Fruit fly (Drosophila melanogaster) whole organism, pupa: ENCODE results near the gene Sfp84E.

Source experiments
- CG10348 ChIP-seq: fragments of 200-800 bp; sonication (Bioruptor generic); IDR thresholded peaks from 2 replicates; pipeline ENCODE4 v1.3.6; 2022; ENCODE audit warnings: missing biosample characterization, missing genetic modification characterization
- CG12605 ChIP-seq: fragments of 200-800 bp; sonication (Bioruptor generic); IDR thresholded peaks from 2 replicates; pipeline ENCODE4 v1.3.6; 2022; ENCODE audit warnings: missing biosample characterization, missing genetic modification characterization
- CG13204 ChIP-seq: fragments of 200-800 bp; sonication (Bioruptor generic); optimal IDR thresholded peaks from 2 replicates; lab custom pipeline; 2018; ENCODE audit warnings: missing biosample characterization, mild to moderate bottlenecking, missing genetic modification characterization, moderate library complexity
- CG14655 ChIP-seq: fragments of 200-800 bp; sonication (Bioruptor generic); optimal IDR thresholded peaks from 3 replicates; lab custom pipeline; 2017; ENCODE audit warnings: mild to moderate bottlenecking, missing biosample characterization, missing genetic modification reagents, missing genetic modification characterization
- CG15710 ChIP-seq: fragments of 200-800 bp; sonication (Bioruptor generic); optimal IDR thresholded peaks from 2 replicates; lab custom pipeline; 2018; ENCODE audit warnings: missing biosample characterization, mild to moderate bottlenecking, missing genetic modification characterization, moderate library complexity
- CG17806 ChIP-seq: fragments of 200-800 bp; sonication (Bioruptor generic); optimal IDR thresholded peaks from 2 replicates; lab custom pipeline; 2018; ENCODE audit warnings: missing biosample characterization, mild to moderate bottlenecking, missing genetic modification characterization, moderate library complexity
- CG32121 ChIP-seq: fragments of 200-800 bp; sonication (Bioruptor generic); IDR thresholded peaks from 2 replicates; pipeline ENCODE4 v1.3.6; 2022; ENCODE audit warnings: missing biosample characterization, missing genetic modification characterization
- CG34367 ChIP-seq: fragments of 200-800 bp; sonication (Bioruptor generic); optimal IDR thresholded peaks from 2 replicates; lab custom pipeline; 2018; ENCODE audit warnings: missing biosample characterization, mild to moderate bottlenecking, missing genetic modification characterization
- CG4496 ChIP-seq: fragments of 200-800 bp; sonication (Bioruptor generic); IDR thresholded peaks from 3 replicates; pipeline ENCODE4 v1.3.6; 2022; ENCODE audit warnings: missing biosample characterization, missing genetic modification characterization
- CG8159 ChIP-seq: fragments of 200-800 bp; sonication (Bioruptor generic); optimal IDR thresholded peaks from 3 replicates; lab custom pipeline; 2018; ENCODE audit warnings: missing biosample characterization, mild to moderate bottlenecking, missing genetic modification characterization, moderate library complexity
- CG8301 ChIP-seq: fragments of 200-800 bp; sonication (Bioruptor generic); optimal IDR thresholded peaks from 2 replicates; lab custom pipeline; 2018; ENCODE audit warnings: missing biosample characterization, mild to moderate bottlenecking, missing genetic modification characterization
- CG9948 ChIP-seq: fragments of 200-800 bp; sonication (Bioruptor generic); optimal IDR thresholded peaks from 2 replicates; lab custom pipeline; 2018; ENCODE audit warnings: missing biosample characterization, mild to moderate bottlenecking, missing genetic modification characterization, moderate library complexity
- D1 ChIP-seq: fragments of 200-800 bp; sonication (Bioruptor generic); optimal IDR thresholded peaks from 2 replicates; lab custom pipeline; 2018; ENCODE audit warnings: missing biosample characterization, mild to moderate bottlenecking, missing genetic modification characterization, moderate library complexity
- EcR ChIP-seq: fragments of 200-800 bp; sonication (Bioruptor generic); optimal IDR thresholded peaks from 3 replicates; lab custom pipeline; 2019; ENCODE audit warnings: missing biosample characterization, missing genetic modification characterization, mild to moderate bottlenecking, moderate library complexity, missing genetic modification reagents
- Ets98B ChIP-seq: fragments of 200-800 bp; sonication (Bioruptor generic); IDR thresholded peaks from 2 replicates; pipeline ENCODE4 v1.3.6; 2022; ENCODE audit warnings: missing biosample characterization, missing genetic modification characterization
- Pif1A ChIP-seq: fragments of 200-800 bp; sonication (Bioruptor generic); optimal IDR thresholded peaks from 3 replicates; lab custom pipeline; 2016; ENCODE audit warnings: missing biosample characterization, missing genetic modification characterization
- Pif1B ChIP-seq: fragments of 200-800 bp; sonication (Bioruptor generic); optimal IDR thresholded peaks from 3 replicates; lab custom pipeline; 2016; ENCODE audit warnings: missing biosample characterization, missing genetic modification characterization
- Snoo ChIP-seq: fragments of 200-800 bp; sonication (Bioruptor generic); optimal IDR thresholded peaks from 3 replicates; lab custom pipeline; 2017; ENCODE audit warnings: missing biosample characterization, mild to moderate bottlenecking, missing genetic modification characterization, inconsistent platforms
- fd96Ca ChIP-seq: fragments of 200-800 bp; sonication (Bioruptor generic); IDR thresholded peaks from 3 replicates; pipeline ENCODE4 v1.3.6; 2022; ENCODE audit warnings: missing biosample characterization, missing genetic modification characterization
- gl ChIP-seq: fragments of 200-800 bp; sonication (Bioruptor generic); optimal IDR thresholded peaks from 2 replicates; lab custom pipeline; 2018; ENCODE audit warnings: missing biosample characterization, mild to moderate bottlenecking, missing genetic modification characterization
- rn ChIP-seq: fragments of 200-800 bp; sonication (Bioruptor generic); IDR thresholded peaks from 2 replicates; pipeline ENCODE4 v1.3.6; 2022; ENCODE audit warnings: missing biosample characterization, missing genetic modification characterization

The Sfp84E gene

DNA sequence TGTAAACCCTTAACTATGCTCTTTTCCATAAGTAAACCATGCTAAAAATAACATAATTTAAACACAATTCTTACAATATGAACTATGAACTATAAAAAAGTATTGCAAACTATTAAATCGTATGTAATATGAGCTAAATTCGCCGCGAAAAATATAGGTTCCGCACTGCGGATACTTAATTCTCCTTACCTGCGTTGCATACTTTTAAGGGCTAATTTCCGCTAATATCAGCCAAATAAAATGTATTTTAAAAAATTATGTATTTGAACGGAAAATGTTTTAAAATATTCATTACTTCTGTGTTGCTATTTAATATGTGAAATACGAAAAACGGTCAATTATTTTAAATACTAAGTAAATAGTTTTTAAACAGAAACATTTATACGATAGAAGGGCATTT lies 12.8 kb downstream of the Sfp84E start, which contains the start of gene dsx:
Gene dsx (minus strand): TSS at position 62 of the 400 bp plus-strand sequence.
- TF ChIP-seq CG8159 (tag; lab: Kevin White, UChicago), result peak; percentile 37
- TF ChIP-seq CG14655 (GFP tag; lab: Kevin White, UChicago), result peak; percentile 59
- peak; percentile 26 for TF ChIP-seq CG15710 (tag; lab: Kevin White, UChicago)
- no peak for TF ChIP-seq CG9948 (tag; lab: Kevin White, UChicago)

DNA sequence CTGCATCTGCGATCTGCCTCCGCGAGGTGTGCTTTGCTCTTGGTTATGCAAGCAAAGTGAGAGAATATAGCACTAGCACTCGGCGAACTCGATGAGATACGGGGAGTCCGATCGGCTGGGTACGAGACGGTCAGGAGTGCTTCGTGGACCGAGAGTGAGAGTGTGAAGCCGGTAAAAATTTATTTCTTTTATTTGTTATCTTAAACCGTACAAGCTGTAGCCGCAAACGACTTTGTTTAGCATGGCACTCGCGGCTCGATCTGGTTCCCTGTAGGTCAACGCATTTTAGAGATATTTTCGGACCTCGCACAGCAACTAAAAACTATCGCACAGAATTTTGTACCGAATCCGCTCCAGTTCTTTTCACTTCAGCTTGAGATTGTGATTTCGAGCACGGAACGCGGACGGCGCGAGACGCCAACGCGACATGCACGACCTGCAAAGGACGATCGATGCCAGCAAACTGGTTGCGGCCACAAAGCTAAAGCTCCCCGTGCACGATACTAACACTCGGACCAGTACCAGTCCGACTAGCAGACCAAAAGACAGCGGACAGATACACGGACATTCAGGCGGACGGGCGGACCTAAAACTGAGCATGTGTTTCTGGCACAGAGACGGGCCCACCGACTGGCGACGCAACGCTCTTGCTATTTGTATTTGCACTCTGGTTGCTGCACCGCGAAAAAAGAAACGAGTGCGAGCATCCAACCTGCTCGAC lies 13.4 kb downstream of the Sfp84E start:
- peak; percentile 30; the same call in 1 of the 2 replicates for TF ChIP-seq Ets98B (GFP tag; lab: Robert Waterston, UW)
- no peak for TF ChIP-seq D1 (tag; lab: Kevin White, UChicago)
- TF ChIP-seq CG32121 (GFP tag; lab: Robert Waterston, UW), result peak; percentile 12; the same call in 1 of the 2 replicates
- peak; percentile 16 for TF ChIP-seq gl (tag; lab: Kevin White, UChicago)
- TF ChIP-seq CG13204 (GFP tag; lab: Kevin White, UChicago), result peak; percentile 74
- no peak for TF ChIP-seq Pif1B (GFP tag; lab: Kevin White, UChicago)
- TF ChIP-seq CG14655 (GFP tag; lab: Kevin White, UChicago), result no peak
- peak; percentile 85 for TF ChIP-seq EcR (GFP tag; lab: Kevin White, UChicago)
- TF ChIP-seq CG4496 (GFP tag; lab: Robert Waterston, UW), result peak; percentile 76
- no peak for TF ChIP-seq rn (GFP tag; lab: Robert Waterston, UW)
- peak; percentile 62 for TF ChIP-seq CG12605 (GFP tag; lab: Robert Waterston, UW)

DNA sequence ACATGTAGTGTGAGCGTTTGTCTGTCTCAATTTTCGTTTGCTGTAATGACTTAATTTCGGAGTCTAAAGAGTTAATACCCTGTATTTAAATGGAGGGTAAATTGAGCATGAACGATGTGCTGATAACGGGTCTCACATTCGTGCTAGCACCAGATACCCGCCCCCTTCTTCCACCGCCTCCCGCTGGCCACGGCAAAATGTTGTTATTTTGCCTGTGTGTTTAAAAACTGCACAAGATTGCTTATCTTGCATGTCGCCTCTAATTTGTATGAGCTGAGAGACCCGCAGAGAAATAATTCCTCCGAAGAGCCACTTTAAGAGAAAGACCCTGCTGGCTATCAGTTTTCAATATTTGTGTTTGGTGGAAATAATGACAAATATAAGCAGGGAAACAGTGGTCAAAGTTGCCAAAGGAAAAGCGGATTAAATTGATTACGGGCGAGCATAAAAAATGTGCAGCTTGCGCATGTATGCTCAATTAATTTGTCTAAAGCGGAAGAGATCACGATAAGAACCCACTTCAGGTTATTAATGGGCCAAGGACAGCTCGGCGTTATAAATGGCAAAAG lies 15.3 kb downstream of the Sfp84E start:
- no peak for TF ChIP-seq CG15710 (tag; lab: Kevin White, UChicago)
- no peak for TF ChIP-seq gl (tag; lab: Kevin White, UChicago)
- TF ChIP-seq Pif1B (GFP tag; lab: Kevin White, UChicago), result no peak
- TF ChIP-seq CG8301, result no peak
- no peak for TF ChIP-seq CG13204 (GFP tag; lab: Kevin White, UChicago)
- TF ChIP-seq rn (GFP tag; lab: Robert Waterston, UW), result no peak
- TF ChIP-seq CG32121 (GFP tag; lab: Robert Waterston, UW), result no peak
- no peak for TF ChIP-seq CG10348
- no peak for TF ChIP-seq CG14655 (GFP tag; lab: Kevin White, UChicago)
- TF ChIP-seq Snoo (tag; lab: Kevin White, UChicago), result no peak
- TF ChIP-seq fd96Ca (GFP tag; lab: Robert Waterston, UW), result no peak
- no peak for TF ChIP-seq CG9948 (tag; lab: Kevin White, UChicago)
- TF ChIP-seq CG17806 (tag; lab: Kevin White, UChicago), result no peak
- TF ChIP-seq CG8159 (tag; lab: Kevin White, UChicago), result no peak
- no peak for TF ChIP-seq CG4496 (GFP tag; lab: Robert Waterston, UW)
- TF ChIP-seq Ets98B (GFP tag; lab: Robert Waterston, UW), result no peak
- TF ChIP-seq Pif1A (GFP tag; lab: Kevin White, UChicago), result no peak
- no peak for TF ChIP-seq CG34367 (tag; lab: Kevin White, UChicago)
- no peak for TF ChIP-seq EcR (GFP tag; lab: Kevin White, UChicago)

DNA sequence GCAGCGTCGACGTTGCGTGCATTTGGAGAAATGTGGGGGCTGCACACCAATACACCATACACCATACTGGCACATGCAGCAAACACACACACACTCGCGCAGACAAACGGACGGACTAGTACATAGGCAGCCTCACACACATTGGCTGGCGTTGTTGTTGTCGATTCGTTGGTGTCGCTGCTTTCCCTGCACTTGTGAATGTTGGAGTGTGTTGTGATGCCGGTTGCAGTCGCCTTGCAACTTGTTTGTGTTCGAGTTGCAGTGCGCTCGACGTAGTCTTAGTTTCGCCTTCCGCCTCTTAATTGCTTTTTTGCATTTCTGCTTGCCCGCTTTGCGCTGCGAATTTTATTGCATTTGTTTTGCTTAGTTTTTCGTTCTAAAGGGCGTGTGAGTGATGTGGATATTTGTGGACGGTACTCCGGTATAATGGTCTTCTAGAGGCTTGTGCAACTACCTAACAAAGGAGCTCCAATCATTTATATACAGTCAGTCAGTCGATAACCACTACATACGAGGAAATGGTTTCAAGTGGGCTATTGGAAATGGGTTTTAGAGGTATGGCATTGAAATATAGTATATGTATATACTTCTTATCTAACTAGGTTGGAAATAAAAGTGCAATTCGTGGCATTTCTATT lies 16.5 kb downstream of the Sfp84E start:
- TF ChIP-seq CG4496 (GFP tag; lab: Robert Waterston, UW) (0 out of 3 replicates have a peak, but pooled peaks have one; percentile 39), CG8301 (no peak), CG10348 (no peak), EcR (GFP tag; lab: Kevin White, UChicago) (no peak), CG13204 (GFP tag; lab: Kevin White, UChicago) (peak; percentile 58), CG8159 (tag; lab: Kevin White, UChicago) (no peak), CG32121 (GFP tag; lab: Robert Waterston, UW) (peak; percentile 43; the same call in 1 of the 2 replicates), Ets98B (GFP tag; lab: Robert Waterston, UW) (no peak; the same call in 1 of the 2 replicates)

DNA sequence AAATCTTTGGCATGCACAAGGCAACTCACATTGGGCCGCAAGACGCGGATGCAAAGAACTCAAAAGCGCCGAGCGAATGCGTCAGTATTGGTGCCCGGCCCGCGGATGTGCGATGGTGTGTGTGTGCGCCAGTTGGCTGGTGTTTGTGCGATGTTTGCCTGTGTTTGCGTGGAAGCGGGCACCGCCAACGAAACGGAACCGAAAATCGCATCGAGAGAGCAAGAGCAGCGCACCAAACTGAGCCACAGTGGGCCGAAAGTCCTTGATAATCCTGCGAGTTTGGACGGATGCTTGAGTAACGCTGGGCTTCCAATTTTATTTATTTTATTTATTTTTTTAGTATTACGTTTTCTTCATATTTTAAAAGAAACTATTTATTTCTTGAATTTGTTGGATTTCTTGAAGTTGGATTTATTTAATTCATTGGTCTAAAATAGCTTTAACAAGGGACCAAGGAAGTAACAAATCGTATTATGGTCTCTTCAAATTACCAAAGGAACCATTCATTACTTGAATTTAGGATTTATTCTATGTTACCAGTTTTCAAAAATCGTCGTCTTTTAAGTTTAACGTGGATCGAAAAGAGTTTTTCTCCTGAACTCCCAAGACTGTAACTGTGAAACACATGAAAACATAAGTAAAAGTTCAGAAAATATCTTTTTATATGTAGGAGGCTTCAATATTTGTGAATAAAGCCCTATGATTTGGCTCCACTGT lies 17.2 kb downstream of the Sfp84E start:
- TF ChIP-seq CG32121 (GFP tag; lab: Robert Waterston, UW) (no peak), CG8159 (tag; lab: Kevin White, UChicago) (peak; percentile 82), CG14655 (GFP tag; lab: Kevin White, UChicago) (peak; percentile 87), fd96Ca (GFP tag; lab: Robert Waterston, UW) (peak; percentile 76), CG12605 (GFP tag; lab: Robert Waterston, UW) (no peak), CG9948 (tag; lab: Kevin White, UChicago) (peak; percentile 78), EcR (GFP tag; lab: Kevin White, UChicago) (no peak), CG34367 (tag; lab: Kevin White, UChicago) (peak; percentile 55), D1 (tag; lab: Kevin White, UChicago) (no peak), Pif1A (GFP tag; lab: Kevin White, UChicago) (peak; percentile 15), CG10348 (no peak), Ets98B (GFP tag; lab: Robert Waterston, UW) (peak; percentile 49), CG8301 (peak; percentile 54), CG17806 (tag; lab: Kevin White, UChicago) (peak; percentile 33), CG15710 (tag; lab: Kevin White, UChicago) (peak; percentile 66), Snoo (tag; lab: Kevin White, UChicago) (peak; percentile 73), gl (tag; lab: Kevin White, UChicago) (no peak), CG4496 (GFP tag; lab: Robert Waterston, UW) (peak; percentile 73; the same call in 2 of the 3 replicates), CG13204 (GFP tag; lab: Kevin White, UChicago) (peak; percentile 84), Pif1B (GFP tag; lab: Kevin White, UChicago) (peak; percentile 54), rn (GFP tag; lab: Robert Waterston, UW) (0 out of 2 replicates have a peak, but pooled peaks have one; percentile 21)
